Worm (Caenorhabditis elegans) whole organism, late embryonic: ENCODE measurements around the gene K10C2.14.

Source experiments
- F13H6.1 ChIP-seq: sonication (generic microtip); optimal IDR thresholded peaks from 2 replicates; lab custom pipeline; 2016; ENCODE audit warnings: missing genetic modification characterization, missing compliant biosample characterization
- K02D7.2 ChIP-seq: sonication (generic microtip); optimal IDR thresholded peaks from 2 replicates; lab custom pipeline; 2017; ENCODE audit warnings: mild to moderate bottlenecking, missing genetic modification characterization, missing compliant biosample characterization
- K09A11.1 ChIP-seq: sonication (generic microtip); optimal IDR thresholded peaks from 2 replicates; lab custom pipeline; 2017; ENCODE audit warnings: antibody characterized with exemption, mild to moderate bottlenecking, missing genetic modification characterization, missing compliant biosample characterization; ENCODE audit not compliant: insufficient read depth
- T23F11.4 ChIP-seq: fragments of 200-800 bp; sonication (Bioruptor generic); optimal IDR thresholded peaks from 2 replicates; lab custom pipeline; 2018; ENCODE audit warnings: mild to moderate bottlenecking, missing genetic modification characterization, missing compliant biosample characterization
- ahr-1 ChIP-seq: sonication (generic microtip); optimal IDR thresholded peaks from 2 replicates; lab custom pipeline; 2016; ENCODE audit warnings: missing genetic modification characterization, missing compliant biosample characterization
- ama-1 ChIP-seq: fragments of 150-350 bp; optimal IDR thresholded peaks from 2 replicates; lab custom pipeline; 2014
- ceh-18 ChIP-seq: sonication (generic microtip); optimal IDR thresholded peaks from 2 replicates; lab custom pipeline; 2016; ENCODE audit warnings: missing genetic modification characterization, missing compliant biosample characterization
- ceh-30 ChIP-seq: fragments of 150-350 bp; optimal IDR thresholded peaks from 2 replicates; lab custom pipeline; 2014; ENCODE audit warnings: missing biosample characterization, missing genetic modification characterization
- ceh-31 ChIP-seq: sonication (generic microtip); optimal IDR thresholded peaks from 2 replicates; lab custom pipeline; 2016; ENCODE audit warnings: missing genetic modification characterization, missing compliant biosample characterization
- ceh-6 ChIP-seq: fragments of 200-800 bp; sonication (Bioruptor generic); optimal IDR thresholded peaks from 2 replicates; lab custom pipeline; 2018; ENCODE audit warnings: mild to moderate bottlenecking, missing genetic modification characterization, missing compliant biosample characterization
- ceh-9 ChIP-seq: sonication (generic microtip); optimal IDR thresholded peaks from 2 replicates; lab custom pipeline; 2016; ENCODE audit warnings: mild to moderate bottlenecking, missing genetic modification characterization, inconsistent platforms, missing compliant biosample characterization
- dmd-4 ChIP-seq: sonication (generic microtip); optimal IDR thresholded peaks from 2 replicates; lab custom pipeline; 2016; ENCODE audit warnings: borderline replicate concordance, missing genetic modification characterization, missing compliant biosample characterization
- dve-1 ChIP-seq: sonication (generic microtip); optimal IDR thresholded peaks from 2 replicates; lab custom pipeline; 2017; ENCODE audit warnings: antibody characterized with exemption, mild to moderate bottlenecking, missing genetic modification characterization, missing compliant biosample characterization
- elt-2 ChIP-seq: sonication (generic microtip); optimal IDR thresholded peaks from 2 replicates; lab custom pipeline; 2016; ENCODE audit warnings: missing genetic modification reagents, missing genetic modification characterization, missing compliant biosample characterization
- elt-4 ChIP-seq: sonication (generic microtip); optimal IDR thresholded peaks from 2 replicates; lab custom pipeline; 2016; ENCODE audit warnings: missing genetic modification characterization, missing compliant biosample characterization
- ets-4 ChIP-seq: sonication (generic microtip); optimal IDR thresholded peaks from 2 replicates; lab custom pipeline; 2016; ENCODE audit warnings: missing genetic modification characterization, missing compliant biosample characterization
- fkh-10 ChIP-seq: fragments of 150-350 bp; optimal IDR thresholded peaks from 2 replicates; lab custom pipeline; 2014; ENCODE audit warnings: missing biosample characterization, missing genetic modification reagents, missing genetic modification characterization
- hlh-6 ChIP-seq: sonication (generic microtip); optimal IDR thresholded peaks from 2 replicates; lab custom pipeline; 2016; ENCODE audit warnings: missing genotype, missing genetic modification characterization, missing compliant biosample characterization
- lim-6 ChIP-seq: sonication (generic microtip); optimal IDR thresholded peaks from 2 replicates; lab custom pipeline; 2016; ENCODE audit warnings: missing genetic modification characterization, missing compliant biosample characterization
- madf-2 ChIP-seq: sonication (generic microtip); optimal IDR thresholded peaks from 2 replicates; lab custom pipeline; 2017; ENCODE audit warnings: missing genetic modification characterization, missing compliant biosample characterization
- nhr-11 ChIP-seq: fragments of 150-350 bp; optimal IDR thresholded peaks from 2 replicates; lab custom pipeline; 2014; ENCODE audit warnings: missing biosample characterization, missing genetic modification characterization
- npax-4 ChIP-seq: sonication (generic microtip); optimal IDR thresholded peaks from 2 replicates; lab custom pipeline; 2016; ENCODE audit warnings: missing genetic modification characterization, missing compliant biosample characterization
- odd-2 ChIP-seq: sonication (generic microtip); optimal IDR thresholded peaks from 2 replicates; lab custom pipeline; 2017; ENCODE audit warnings: antibody characterized with exemption, mild to moderate bottlenecking, missing genetic modification characterization, missing compliant biosample characterization
- pag-3 ChIP-seq: sonication (generic microtip); optimal IDR thresholded peaks from 2 replicates; lab custom pipeline; 2016; ENCODE audit warnings: missing compliant biosample characterization, missing genetic modification characterization, borderline replicate concordance
- pha-4 ChIP-seq: fragments of 150-350 bp; optimal IDR thresholded peaks from 2 replicates; lab custom pipeline; 2018; ENCODE audit warnings: missing biosample characterization, missing genetic modification reagents, missing genetic modification characterization
- ref-2 ChIP-seq: sonication (generic microtip); optimal IDR thresholded peaks from 2 replicates; lab custom pipeline; 2016; ENCODE audit warnings: missing genetic modification characterization, missing compliant biosample characterization
- rnt-1 ChIP-seq: sonication (generic microtip); optimal IDR thresholded peaks from 2 replicates; lab custom pipeline; 2016; ENCODE audit warnings: missing genetic modification characterization, missing compliant biosample characterization
- sdc-2 ChIP-seq: sonication (generic microtip); optimal IDR thresholded peaks from 2 replicates; lab custom pipeline; 2016; ENCODE audit warnings: missing genotype, missing genetic modification characterization, missing compliant biosample characterization
- sox-4 ChIP-seq: sonication (generic microtip); optimal IDR thresholded peaks from 2 replicates; lab custom pipeline; 2017; ENCODE audit warnings: mild to moderate bottlenecking, missing genetic modification characterization, inconsistent platforms, missing compliant biosample characterization
- tbx-2 ChIP-seq: sonication (generic microtip); optimal IDR thresholded peaks from 2 replicates; lab custom pipeline; 2016; ENCODE audit warnings: missing genetic modification characterization, missing compliant biosample characterization
- tbx-7 ChIP-seq: sonication (generic microtip); optimal IDR thresholded peaks from 2 replicates; lab custom pipeline; 2016; ENCODE audit warnings: missing genotype, missing genetic modification characterization, missing compliant biosample characterization
- ttx-3 ChIP-seq: sonication (generic microtip); optimal IDR thresholded peaks from 2 replicates; lab custom pipeline; 2016; ENCODE audit warnings: missing genetic modification reagents, missing genetic modification characterization, missing compliant biosample characterization
- unc-42 ChIP-seq: sonication (generic microtip); optimal IDR thresholded peaks from 2 replicates; lab custom pipeline; 2016; ENCODE audit warnings: missing genotype, missing genetic modification characterization, missing compliant biosample characterization
- unc-55 ChIP-seq: sonication (generic microtip); optimal IDR thresholded peaks from 2 replicates; lab custom pipeline; 2017; ENCODE audit warnings: missing biosample characterization, missing genetic modification reagents, missing genetic modification characterization
- ztf-16 ChIP-seq: sonication (generic microtip); optimal IDR thresholded peaks from 2 replicates; lab custom pipeline; 2017; ENCODE audit warnings: missing genetic modification characterization, missing compliant biosample characterization

The K10C2.14 gene

ce11 chrX:6443373-6443772 lies 3.0 kb upstream of the K10C2.14 start, which contains the start of gene K10C2.7:
TSS of gene K10C2.7 (minus strand) at chrX:6443473.
- TF ChIP-seq madf-2 (tag; lab: Kevin White, UChicago) (no peak), fkh-10 (GFP tag; lab: Kevin White, UChicago) (no peak), pha-4 (tag; lab: Kevin White, UChicago) (no peak), ceh-9 (no peak), hlh-6 (tag; lab: Kevin White, UChicago) (no peak), npax-4 (tag; lab: Kevin White, UChicago) (no peak), rnt-1 (tag; lab: Kevin White, UChicago) (no peak), tbx-2 (tag; lab: Kevin White, UChicago) (no peak), ceh-18 (tag; lab: Kevin White, UChicago) (no peak), odd-2 (tag; lab: Kevin White, UChicago) (no peak), dve-1 (tag; lab: Kevin White, UChicago) (no peak), unc-55 (GFP tag; lab: Kevin White, UChicago) (no peak), ttx-3 (no peak), unc-42 (tag; lab: Kevin White, UChicago) (no peak)

DNA sequence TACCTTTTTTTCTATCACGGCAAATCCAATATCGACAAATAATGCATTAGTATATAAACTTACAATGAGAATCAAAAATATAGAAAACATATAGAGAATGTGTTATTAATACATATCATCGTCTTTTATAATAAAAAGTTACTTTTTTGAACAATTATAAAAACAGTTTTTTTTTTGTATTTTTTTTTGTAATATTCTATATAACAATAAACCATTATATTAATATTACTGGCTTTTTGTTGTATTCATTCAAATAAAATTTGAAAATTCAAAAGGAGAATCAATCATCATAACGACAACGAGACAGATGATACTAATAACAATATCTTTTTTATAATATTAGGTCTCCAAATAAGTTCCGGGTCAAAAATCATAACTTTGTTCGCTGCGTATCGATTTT lies 2.8 kb downstream of the K10C2.14 start, which contains the start of gene K10C2.8:
Gene K10C2.8 (minus strand): TSS at position 101 of the 400 bp plus-strand sequence.
- TF ChIP-seq sdc-2 (tag; lab: Kevin White, UChicago) (no peak), T23F11.4 (GFP tag; lab: Kevin White, UChicago) (no peak), ref-2 (tag; lab: Kevin White, UChicago) (no peak), lim-6 (tag; lab: Kevin White, UChicago) (no peak), ttx-3 (no peak), K09A11.1 (no peak), ahr-1 (tag; lab: Kevin White, UChicago) (no peak), F13H6.1 (no peak), ceh-30 (no peak)

DNA sequence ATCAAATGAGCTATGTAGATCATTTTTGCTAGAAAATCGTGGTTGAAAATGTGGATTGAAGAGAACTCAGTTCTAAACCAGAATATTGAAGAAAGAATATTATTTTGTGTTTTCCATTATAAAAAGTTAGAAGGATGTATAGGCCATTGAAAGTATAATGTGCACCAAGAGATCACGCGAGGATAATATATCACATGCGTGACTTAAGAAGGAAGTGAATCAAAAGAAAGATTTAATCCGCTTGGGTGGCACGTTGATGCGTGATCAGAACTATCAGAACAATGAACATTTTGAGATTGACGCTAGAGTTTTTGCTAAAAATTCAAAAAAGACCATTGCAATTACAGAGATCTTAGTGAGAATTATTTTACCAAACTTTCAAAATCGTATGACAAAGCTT lies 4.6 kb downstream of the K10C2.14 start:
- TF ChIP-seq rnt-1 (tag; lab: Kevin White, UChicago): no peak
- no peak for TF ChIP-seq npax-4 (tag; lab: Kevin White, UChicago)
- no peak for TF ChIP-seq F13H6.1
- TF ChIP-seq ama-1 (lab: Kevin White, UChicago): no peak
- no peak for TF ChIP-seq sox-4
- no peak for TF ChIP-seq pag-3
- TF ChIP-seq K02D7.2 (tag; lab: Kevin White, UChicago): no peak
- TF ChIP-seq odd-2 (tag; lab: Kevin White, UChicago): no peak
- no peak for TF ChIP-seq elt-4
- TF ChIP-seq ttx-3: no peak
- TF ChIP-seq ceh-31 (tag; lab: Kevin White, UChicago): no peak
- TF ChIP-seq ets-4 (tag; lab: Kevin White, UChicago): no peak

ce11 chrX:6433688-6434087 lies 6.7 kb downstream of the K10C2.14 start, which contains the start of gene K10C2.2:
TSS of gene K10C2.2 (minus strand) at chrX:6433788.
- no peak for TF ChIP-seq elt-4
- TF ChIP-seq pha-4 (tag; lab: Kevin White, UChicago): no peak
- TF ChIP-seq F13H6.1: no peak
- TF ChIP-seq ceh-6 (GFP tag; lab: Kevin White, UChicago): no peak
- TF ChIP-seq elt-2 (tag; lab: Kevin White, UChicago): no peak
- TF ChIP-seq lim-6 (tag; lab: Kevin White, UChicago): no peak
- no peak for TF ChIP-seq dmd-4
- TF ChIP-seq npax-4 (tag; lab: Kevin White, UChicago): no peak
- no peak for TF ChIP-seq tbx-7
- no peak for TF ChIP-seq K09A11.1
- no peak for TF ChIP-seq unc-42 (tag; lab: Kevin White, UChicago)
- TF ChIP-seq ztf-16 (tag; lab: Kevin White, UChicago): no peak
- no peak for TF ChIP-seq nhr-11 (tag; lab: Kevin White, UChicago)
- TF ChIP-seq, all 69 proteins: peak for 0

- no peak for TF ChIP-seq ref-2 (tag; lab: Kevin White, UChicago)
Observed at ce11 chrX:6430510-6430909, 9.9 kb downstream of the K10C2.14 start, which contains the start of gene ctsa-2. TSS of gene ctsa-2 (minus strand) at chrX:6430610.
